Fruit fly (Drosophila melanogaster): ENCODE measurements around the gene P5cr.

- TF ChIP-seq CG8478 (optimal IDR thresholded peaks at IDR 0.05) (no peak), CTCF (optimal IDR thresholded peaks at IDR 0.05) (no peak)
These were observed 15.9 kb downstream of the P5cr start for dm6 chr3R:19044638-19045037.
